In the genomic region with DNA sequence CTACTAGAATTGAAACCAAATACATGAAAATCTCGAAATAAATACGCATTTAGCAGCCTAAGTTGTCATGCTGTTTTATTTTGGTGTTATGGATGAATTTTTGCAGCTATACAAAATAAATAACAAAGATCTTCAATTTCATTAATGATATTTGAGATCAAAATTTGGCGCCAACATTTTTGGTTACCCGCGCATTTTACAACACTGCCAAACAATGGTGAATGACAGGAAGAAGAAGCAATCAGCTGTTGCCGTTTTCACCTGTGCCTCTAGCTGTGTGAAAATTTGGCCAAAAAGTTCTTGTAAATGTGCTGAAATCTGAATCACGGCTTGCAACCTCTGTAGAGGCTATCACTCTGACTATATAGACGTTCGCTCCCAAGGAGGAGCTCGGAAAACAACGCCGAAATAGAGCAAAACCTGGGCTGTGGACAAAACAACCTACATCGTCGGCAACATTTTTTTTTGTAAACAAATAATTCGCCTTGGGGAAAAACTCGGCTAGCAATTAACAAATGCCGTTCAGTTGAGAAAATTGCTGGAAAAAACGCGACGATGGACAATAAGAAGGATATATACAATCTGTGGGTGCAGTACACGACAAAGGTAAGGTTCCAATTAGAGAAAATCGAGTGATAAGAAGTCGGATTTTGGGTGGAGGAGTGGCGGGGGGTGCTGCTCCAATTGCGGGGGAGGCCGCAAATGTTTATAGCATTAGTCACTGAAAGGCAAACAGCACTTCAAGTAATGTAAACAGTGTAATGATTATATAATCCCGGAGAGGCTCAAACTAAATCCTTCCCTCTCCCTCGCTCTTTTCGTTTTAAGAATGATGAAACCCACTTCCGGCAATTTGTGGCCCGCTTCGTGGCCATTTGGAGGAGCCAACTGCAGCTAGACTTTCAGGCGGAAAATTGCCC, we compare ENCODE assay signal across 1 fruit fly cellular context.
TF ChIP-seq lines count a peak whose summit lies in the region.

CG43367 (plus strand) TSS at position 264 of the 920 bp plus-strand sequence.

TF ChIP-seq in whole organism, embryonic, 481 proteins besides CTCF, POLR2A, EP300 and RAD21 (continued from another document):
- TF ChIP-seq Ssrp (tag; optimal IDR thresholded peaks at IDR 0.05; lab: Kevin White, UChicago) (no peak), Pdp1 (GFP tag; optimal IDR thresholded peaks at IDR 0.05; lab: Kevin White, UChicago) (peak in 1 of 2 experiments; percentile 93), crp (GFP tag; optimal IDR thresholded peaks at IDR 0.05; lab: Kevin White, UChicago) (peak; percentile 94 to 98), so (GFP tag; IDR thresholded peaks at IDR 0.05; lab: Robert Waterston, UW) (0 out of 3 replicates have a peak, but pooled peaks have one; percentile 33), CG15514 (GFP tag; optimal IDR thresholded peaks at IDR 0.05; lab: Kevin White, UChicago) (peak; percentile 29), ci (GFP tag; IDR thresholded peaks at IDR 0.05; lab: Robert Waterston, UW) (0 out of 3 replicates have a peak, but pooled peaks have one; percentile 37), Myb (GFP tag; optimal IDR thresholded peaks at IDR 0.05; lab: Kevin White, UChicago) (peak; percentile 45), CG17385 (GFP tag; optimal IDR thresholded peaks at IDR 0.05; lab: Kevin White, UChicago) (peak; percentile 99), eve (GFP tag; optimal IDR thresholded peaks at IDR 0.05; lab: Kevin White, UChicago) (no peak), Dll (GFP tag; IDR thresholded peaks at IDR 0.05; lab: Robert Waterston, UW; ENCODE audit: partially characterized antibody) (0 out of 4 replicates have a peak, but pooled peaks have one; percentile 32), pzg (GFP tag; optimal IDR thresholded peaks at IDR 0.05; lab: Kevin White, UChicago) (peak; percentile 82), CG4617 (GFP tag; optimal IDR thresholded peaks at IDR 0.05; lab: Kevin White, UChicago; ENCODE audit: borderline replicate concordance) (peak; percentile 29), chm (GFP tag; IDR thresholded peaks at IDR 0.05; lab: Robert Waterston, UW) (0 out of 2 replicates have a peak, but pooled peaks have one; percentile 11), nmo (GFP tag; optimal IDR thresholded peaks at IDR 0.05; lab: Kevin White, UChicago) (peak; percentile 15), CG14965 (GFP tag; optimal IDR thresholded peaks at IDR 0.05; lab: Kevin White, UChicago; ENCODE audit: borderline replicate concordance) (no peak), YL-1 (GFP tag; optimal IDR thresholded peaks at IDR 0.05; lab: Kevin White, UChicago) (peak; percentile 45), Mrtf (GFP tag; IDR thresholded peaks at IDR 0.05; lab: Robert Waterston, UW) (no peak), CG10565 (GFP tag; optimal IDR thresholded peaks at IDR 0.05; lab: Kevin White, UChicago) (no peak), CG17186 (GFP tag; optimal IDR thresholded peaks at IDR 0.05; lab: Kevin White, UChicago) (peak; percentile 15), lab (GFP tag; optimal IDR thresholded peaks at IDR 0.05; lab: Kevin White, UChicago) (peak; percentile 39), dpn (GFP tag; optimal IDR thresholded peaks at IDR 0.05; lab: Kevin White, UChicago) (peak in 1 of 2 experiments; percentile 40), stc (GFP tag; IDR thresholded peaks at IDR 0.05; lab: Robert Waterston, UW) (peak; percentile 11; the same call in 1 of the 2 replicates), Ada2b (GFP tag; IDR thresholded peaks at IDR 0.05; lab: Robert Waterston, UW) (no peak), CG17612 (GFP tag; IDR thresholded peaks at IDR 0.05; lab: Robert Waterston, UW) (no peak), ken (GFP tag; IDR thresholded peaks at IDR 0.05; lab: Robert Waterston, UW) (peak; percentile 31; the same call in 1 of the 3 replicates), psq (GFP tag; optimal IDR thresholded peaks at IDR 0.05; lab: Kevin White, UChicago) (no peak), CG42726 (GFP tag; IDR thresholded peaks at IDR 0.05; lab: Robert Waterston, UW; ENCODE audit: partially characterized antibody) (0 out of 2 replicates have a peak, but pooled peaks have one; percentile 29), kni (GFP tag; optimal IDR thresholded peaks at IDR 0.05; lab: Kevin White, UChicago) (peak; percentile 60), Opbp (GFP tag; IDR thresholded peaks at IDR 0.05; lab: Robert Waterston, UW; ENCODE audit: partially characterized antibody) (peak; percentile 50; the same call in 1 of the 3 replicates), slbo (GFP tag; IDR thresholded peaks at IDR 0.05; lab: Robert Waterston, UW) (peak; percentile 41; the same call in 1 of the 2 replicates), NC2β (GFP tag; optimal IDR thresholded peaks at IDR 0.05; lab: Kevin White, UChicago) (no peak), Sin3A (optimal IDR thresholded peaks at IDR 0.05; lab: Kevin White, UChicago) (peak; percentile 27), trh (GFP tag; optimal IDR thresholded peaks at IDR 0.05; lab: Kevin White, UChicago) (no peak), chif (GFP tag; optimal IDR thresholded peaks at IDR 0.05; lab: Kevin White, UChicago) (peak in 1 of 2 experiments; percentile 3), stwl (tag; optimal IDR thresholded peaks at IDR 0.05; lab: Kevin White, UChicago) (peak; percentile 50), HLH4C (GFP tag; IDR thresholded peaks at IDR 0.05; lab: Robert Waterston, UW; ENCODE audit: partially characterized antibody) (no peak), NfI (GFP tag; optimal IDR thresholded peaks at IDR 0.05; lab: Kevin White, UChicago) (peak; percentile 16), MESR4 (GFP tag; optimal IDR thresholded peaks at IDR 0.05; lab: Kevin White, UChicago) (peak; percentile 33), CG2129 (GFP tag; IDR thresholded peaks at IDR 0.05; lab: Robert Waterston, UW; ENCODE audit: partially characterized antibody) (no peak), CG17912 (GFP tag; optimal IDR thresholded peaks at IDR 0.05; lab: Kevin White, UChicago) (peak; percentile 22), dysf (GFP tag; IDR thresholded peaks at IDR 0.05; lab: Robert Waterston, UW) (no peak; the same call in 2 of the 3 replicates), MTF-1 (GFP tag; optimal IDR thresholded peaks at IDR 0.05; lab: Kevin White, UChicago; ENCODE audit: borderline replicate concordance) (peak; percentile 6), CHES-1-like (GFP tag; optimal IDR thresholded peaks at IDR 0.05; lab: Kevin White, UChicago) (peak; percentile 11), kay (GFP tag; optimal IDR thresholded peaks at IDR 0.05; lab: Kevin White, UChicago) (peak; percentile 26), Side (GFP tag; optimal IDR thresholded peaks at IDR 0.05; lab: Kevin White, UChicago) (peak; percentile 20), CG9797 (GFP tag; optimal IDR thresholded peaks at IDR 0.05; lab: Kevin White, UChicago) (peak; percentile 0), CG32532 (GFP tag; IDR thresholded peaks at IDR 0.05; lab: Robert Waterston, UW) (peak; percentile 32; the same call in 1 of the 2 replicates), CG3407 (GFP tag; optimal IDR thresholded peaks at IDR 0.05; lab: Kevin White, UChicago) (peak; percentile 57), MBD-R2 (GFP tag; IDR thresholded peaks at IDR 0.05; lab: Robert Waterston, UW) (peak; percentile 89), sr (GFP tag; IDR thresholded peaks at IDR 0.05; lab: Robert Waterston, UW) (peak; percentile 77), CG4854 (GFP tag; optimal IDR thresholded peaks at IDR 0.05; lab: Kevin White, UChicago) (no peak), en (GFP tag; optimal IDR thresholded peaks at IDR 0.05; lab: Kevin White, UChicago) (no peak), tll (GFP tag; optimal IDR thresholded peaks at IDR 0.05; lab: Kevin White, UChicago) (peak in 1 of 2 experiments; percentile 34), CG11093 (GFP tag; IDR thresholded peaks at IDR 0.05; lab: Robert Waterston, UW) (no peak), E2f2 (GFP tag; IDR thresholded peaks at IDR 0.05; lab: Robert Waterston, UW) (peak; percentile 97), CG13287 (GFP tag; IDR thresholded peaks at IDR 0.05; lab: Robert Waterston, UW; ENCODE audit: partially characterized antibody) (peak; percentile 22; the same call in 1 of the 2 replicates), HmgZ (tag; optimal IDR thresholded peaks at IDR 0.05; lab: Kevin White, UChicago) (peak; percentile 45), HLH54F (GFP tag; optimal IDR thresholded peaks at IDR 0.05; lab: Kevin White, UChicago) (peak; percentile 18), CG10209 (GFP tag; optimal IDR thresholded peaks at IDR 0.05; lab: Kevin White, UChicago) (no peak), Dbx (GFP tag; IDR thresholded peaks at IDR 0.05; lab: Robert Waterston, UW) (0 out of 3 replicates have a peak, but pooled peaks have one; percentile 15), Atf6 (GFP tag; IDR thresholded peaks at IDR 0.05; lab: Robert Waterston, UW) (0 out of 2 replicates have a peak, but pooled peaks have one; percentile 22), Elba2 (GFP tag; optimal IDR thresholded peaks at IDR 0.05; lab: Kevin White, UChicago) (peak; percentile 82), gfzf (GFP tag; optimal IDR thresholded peaks at IDR 0.05; lab: Kevin White, UChicago) (peak; percentile 47), CG11723 (GFP tag; optimal IDR thresholded peaks at IDR 0.05; lab: Kevin White, UChicago) (no peak), CG11398 (GFP tag; optimal IDR thresholded peaks at IDR 0.05; lab: Kevin White, UChicago) (peak; percentile 10), CG3847 (GFP tag; IDR thresholded peaks at IDR 0.05; lab: Robert Waterston, UW) (peak; percentile 56), HHEX (GFP tag; optimal IDR thresholded peaks at IDR 0.05; lab: Kevin White, UChicago) (no peak), CG34422 (GFP tag; IDR thresholded peaks at IDR 0.05; lab: Robert Waterston, UW) (peak; percentile 29; the same call in 1 of the 3 replicates), NK7.1 (GFP tag; optimal IDR thresholded peaks at IDR 0.05; lab: Kevin White, UChicago) (no peak), sd (tag; optimal IDR thresholded peaks at IDR 0.05; lab: Kevin White, UChicago) (peak; percentile 97), lov (optimal IDR thresholded peaks at IDR 0.05; lab: Kevin White, UChicago) (no peak), lov (GFP tag; IDR thresholded peaks at IDR 0.05; lab: Robert Waterston, UW) (no peak), crol (GFP tag; IDR thresholded peaks at IDR 0.05; lab: Robert Waterston, UW) (peak; percentile 90), CG10267 (tag; optimal IDR thresholded peaks at IDR 0.05; lab: Kevin White, UChicago) (peak; percentile 96), CG4730 (GFP tag; IDR thresholded peaks at IDR 0.05; lab: Robert Waterston, UW) (no peak), Dp (GFP tag; optimal IDR thresholded peaks at IDR 0.05; lab: Kevin White, UChicago) (peak; percentile 97), CG7987 (GFP tag; optimal IDR thresholded peaks at IDR 0.05; lab: Kevin White, UChicago) (no peak), Nf-YB (GFP tag; optimal IDR thresholded peaks at IDR 0.05; lab: Kevin White, UChicago) (no peak), sisA (GFP tag; IDR thresholded peaks at IDR 0.05; lab: Robert Waterston, UW) (no peak), CG3995 (GFP tag; optimal IDR thresholded peaks at IDR 0.05; lab: Kevin White, UChicago) (no peak), insv (GFP tag; optimal IDR thresholded peaks at IDR 0.05; lab: Kevin White, UChicago) (peak in 1 of 2 experiments; percentile 47), CG12942 (GFP tag; optimal IDR thresholded peaks at IDR 0.05; lab: Kevin White, UChicago) (no peak), pum (GFP tag; optimal IDR thresholded peaks at IDR 0.05; lab: Kevin White, UChicago) (no peak), zfh1 (GFP tag; IDR thresholded peaks at IDR 0.05; lab: Robert Waterston, UW) (0 out of 3 replicates have a peak, but pooled peaks have one; percentile 12), Hmr (GFP tag; optimal IDR thresholded peaks at IDR 0.05; lab: Kevin White, UChicago) (peak; percentile 6), CG2678 (tag; optimal IDR thresholded peaks at IDR 0.05; lab: Kevin White, UChicago) (no peak), Ets65A (GFP tag; lab: Kevin White, UChicago) (peak; percentile 58), Xrp1 (GFP tag; IDR thresholded peaks at IDR 0.05; lab: Robert Waterston, UW) (peak; percentile 23; the same call in 1 of the 2 replicates)
